Fruit fly (Drosophila melanogaster) whole organism: Measurements from ENCODE around the gene CalpC.

ENCODE experiments used
- CG8478 ChIP-seq: fragments of >200 bp; optimal IDR thresholded peaks from 2 replicates; lab custom pipeline; 2018; ENCODE audit warnings: inconsistent platforms
- Dll ChIP-seq: fragments of >200 bp; optimal IDR thresholded peaks from 2 replicates; lab custom pipeline; 2017
- pan ChIP-seq: fragments of >200 bp; optimal IDR thresholded peaks from 2 replicates; lab custom pipeline; 2017
- psq ChIP-seq: fragments of >200 bp; optimal IDR thresholded peaks from 2 replicates; lab custom pipeline; 2017

DNA sequence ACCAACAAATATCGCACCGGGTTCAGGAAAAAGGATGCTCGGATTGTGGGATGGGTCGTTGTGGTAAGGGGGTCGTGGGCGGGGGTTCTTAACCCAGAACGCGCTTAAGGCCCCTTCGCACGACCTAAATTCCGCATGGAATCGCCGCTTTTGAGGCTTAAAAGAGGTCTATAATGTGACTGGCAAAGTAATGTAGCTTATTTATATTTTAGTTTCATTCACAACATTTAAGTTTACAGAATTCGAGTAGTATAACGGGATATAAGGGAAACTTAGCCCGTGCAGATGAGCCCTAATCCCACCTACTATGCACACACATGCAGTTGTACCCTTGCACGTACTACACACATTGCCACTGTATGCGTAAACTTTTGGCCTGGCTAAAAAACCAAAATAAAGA is 46.8 kb upstream of the CalpC start:
- TF ChIP-seq CG8478 (lab: Kevin White, UChicago): no peak
- no peak for TF ChIP-seq Dll (lab: Kevin White, UChicago)
- no peak for TF ChIP-seq psq (lab: Kevin White, UChicago)
- TF ChIP-seq pan (lab: Kevin White, UChicago): no peak
